Worm (Caenorhabditis elegans) whole organism, L4 larva: ENCODE measurements around the gene pch-2.

Source experiments
- F10B5.3 ChIP-seq: sonication (generic microtip); optimal IDR thresholded peaks from 2 replicates; lab custom pipeline; 2016; ENCODE audit warnings: mild to moderate bottlenecking, missing genetic modification characterization, missing compliant biosample characterization
- Y105C5A.15 ChIP-seq: fragments of 200-800 bp; sonication (Bioruptor generic); IDR thresholded peaks from 2 replicates; pipeline ENCODE4 v1.3.6; 2022; ENCODE audit warnings: missing genetic modification characterization, missing compliant biosample characterization
- Y48G9A.11 ChIP-seq: fragments of 200-800 bp; sonication (Bioruptor generic); IDR thresholded peaks from 2 replicates; pipeline ENCODE4 v1.3.6; 2022; ENCODE audit warnings: missing genetic modification reagents, missing genetic modification characterization, missing compliant biosample characterization
- Y5F2A.4 ChIP-seq: fragments of 200-800 bp; sonication (Bioruptor generic); optimal IDR thresholded peaks from 2 replicates; lab custom pipeline; 2018; ENCODE audit warnings: mild to moderate bottlenecking, missing genetic modification characterization, missing compliant biosample characterization
- ZK337.2 ChIP-seq: fragments of 200-800 bp; sonication (Bioruptor generic); IDR thresholded peaks from 2 replicates; pipeline ENCODE4 v1.3.6; 2022; ENCODE audit warnings: missing genetic modification reagents, missing genetic modification characterization, missing compliant biosample characterization
- attf-4 ChIP-seq: sonication (generic microtip); optimal IDR thresholded peaks from 3 replicates; lab custom pipeline; 2017; ENCODE audit warnings: missing biosample characterization, missing genetic modification characterization
- dmd-6 ChIP-seq: fragments of 200-800 bp; sonication (Bioruptor generic); IDR thresholded peaks from 2 replicates; pipeline ENCODE4 v1.3.6; 2022; ENCODE audit warnings: missing genetic modification reagents, missing genetic modification characterization, missing compliant biosample characterization
- dpl-1 ChIP-seq: fragments of 150-350 bp; optimal IDR thresholded peaks from 2 replicates; lab custom pipeline; 2014; ENCODE audit warnings: missing biosample characterization, missing genetic modification reagents, missing genetic modification characterization
- dve-1 ChIP-seq: sonication (generic microtip); optimal IDR thresholded peaks from 2 replicates; lab custom pipeline; 2017; ENCODE audit warnings: antibody characterized with exemption, mild to moderate bottlenecking, missing genetic modification characterization, missing compliant biosample characterization; ENCODE audit not compliant: insufficient read depth
- egl-43 ChIP-seq: fragments of 200-800 bp; sonication (Bioruptor generic); IDR thresholded peaks from 2 replicates; pipeline ENCODE4 v1.3.6; 2022; ENCODE audit warnings: missing genetic modification reagents, missing genetic modification characterization, missing compliant biosample characterization
- gei-8 ChIP-seq: fragments of 200-800 bp; sonication (Bioruptor generic); optimal IDR thresholded peaks from 2 replicates; lab custom pipeline; 2018; ENCODE audit warnings: mild to moderate bottlenecking, missing genetic modification characterization, missing compliant biosample characterization
- hmg-1.1 ChIP-seq: fragments of 200-800 bp; sonication (Bioruptor generic); IDR thresholded peaks from 2 replicates; pipeline ENCODE4 v1.3.6; 2022; ENCODE audit warnings: missing genetic modification reagents, missing genetic modification characterization, missing compliant biosample characterization
- lin-15B ChIP-seq: fragments of 150-350 bp; sonication (generic microtip); optimal IDR thresholded peaks from 3 replicates; lab custom pipeline; 2014; ENCODE audit warnings: missing biosample characterization, missing genetic modification characterization
- lin-29 ChIP-seq: fragments of 200-800 bp; sonication (Bioruptor generic); IDR thresholded peaks from 2 replicates; pipeline ENCODE4 v1.3.6; 2022; ENCODE audit warnings: missing genetic modification reagents, missing genetic modification characterization, missing compliant biosample characterization
- lin-39 ChIP-seq: fragments of 150-350 bp; optimal IDR thresholded peaks from 2 replicates; lab custom pipeline; 2014; ENCODE audit warnings: missing biosample characterization, missing genetic modification reagents, missing genetic modification characterization
- mdt-29 ChIP-seq: fragments of 200-800 bp; sonication (Bioruptor generic); IDR thresholded peaks from 2 replicates; pipeline ENCODE4 v1.3.6; 2022; ENCODE audit warnings: missing genetic modification reagents, missing genetic modification characterization, missing compliant biosample characterization
- mep-1 ChIP-seq: fragments of 150-350 bp; sonication (generic microtip); optimal IDR thresholded peaks from 3 replicates; lab custom pipeline; 2014; ENCODE audit warnings: missing biosample characterization, missing genetic modification characterization
- mxl-2 ChIP-seq: fragments of 200-800 bp; sonication (Bioruptor generic); conservative IDR thresholded peaks from 2 replicates; pipeline ENCODE4 v1.3.6; 2022; ENCODE audit warnings: missing genetic modification reagents, missing genetic modification characterization, missing compliant biosample characterization
- mxl-3 ChIP-seq: fragments of 200-800 bp; sonication (Bioruptor generic); optimal IDR thresholded peaks from 2 replicates; lab custom pipeline; 2018; ENCODE audit warnings: mild to moderate bottlenecking, missing genetic modification characterization, missing compliant biosample characterization
- nhr-11 ChIP-seq: fragments of 150-350 bp; optimal IDR thresholded peaks from 2 replicates; lab custom pipeline; 2014; ENCODE audit warnings: missing biosample characterization, missing genetic modification characterization
- nhr-25 ChIP-seq: sonication (generic microtip); optimal IDR thresholded peaks from 2 replicates; lab custom pipeline; 2017; ENCODE audit warnings: missing genetic modification characterization, mild to moderate bottlenecking, missing compliant biosample characterization, antibody characterized with exemption, moderate library complexity, borderline replicate concordance; ENCODE audit not compliant: insufficient read depth
- nhr-28 ChIP-seq: fragments of 150-350 bp; optimal IDR thresholded peaks from 2 replicates; lab custom pipeline; 2014; ENCODE audit warnings: missing biosample characterization, missing genetic modification characterization
- nhr-41 ChIP-seq: fragments of 200-800 bp; sonication (Bioruptor generic); IDR thresholded peaks from 2 replicates; pipeline ENCODE4 v1.3.6; 2022; ENCODE audit warnings: missing genetic modification reagents, missing genetic modification characterization, missing compliant biosample characterization
- nhr-77 ChIP-seq: fragments of 150-350 bp; optimal IDR thresholded peaks from 2 replicates; lab custom pipeline; 2014; ENCODE audit warnings: missing biosample characterization, missing genetic modification characterization
- sdz-12 ChIP-seq: fragments of 200-800 bp; sonication (Bioruptor generic); optimal IDR thresholded peaks from 2 replicates; lab custom pipeline; 2018; ENCODE audit warnings: mild to moderate bottlenecking, missing genetic modification characterization, missing compliant biosample characterization
- skn-1 ChIP-seq: fragments of 150-350 bp; optimal IDR thresholded peaks from 2 replicates; lab custom pipeline; 2014; ENCODE audit warnings: missing biosample characterization, missing genetic modification characterization
- spr-1 ChIP-seq: sonication (generic microtip); optimal IDR thresholded peaks from 2 replicates; lab custom pipeline; 2016; ENCODE audit warnings: mild to moderate bottlenecking, missing genetic modification characterization, missing compliant biosample characterization
- tra-1 ChIP-seq: fragments of 200-800 bp; sonication (Bioruptor generic); IDR thresholded peaks from 2 replicates; pipeline ENCODE4 v1.3.6; 2022; ENCODE audit warnings: missing genetic modification reagents, missing genetic modification characterization, missing compliant biosample characterization
- unc-39 ChIP-seq: sonication (generic microtip); optimal IDR thresholded peaks from 2 replicates; lab custom pipeline; 2017; ENCODE audit warnings: missing biosample characterization, missing genetic modification characterization
- unc-62 ChIP-seq, 3 experiments: fragments of 150-350 bp in 1 of 3; sonication (generic microtip); optimal IDR thresholded peaks in 2 of 3; peaks in 1 of 3; 1 replicate in 1 of 3; 2 replicates in 2 of 3; lab custom pipeline; 2014 to 2017; ENCODE audit warnings: missing biosample characterization in 3 of 3, missing genetic modification characterization in 3 of 3, missing genetic modification reagents in 3 of 3, missing genotype in 1 of 3
- zag-1 ChIP-seq: fragments of 150-350 bp; optimal IDR thresholded peaks from 2 replicates; lab custom pipeline; 2014; ENCODE audit warnings: missing biosample characterization, missing genetic modification characterization
- zfp-2 ChIP-seq: sonication (generic microtip); optimal IDR thresholded peaks from 2 replicates; lab custom pipeline; 2016; ENCODE audit warnings: mild to moderate bottlenecking, missing genetic modification characterization, missing compliant biosample characterization
- zfp-3 ChIP-seq: fragments of 200-800 bp; sonication (Bioruptor generic); conservative IDR thresholded peaks from 2 replicates; pipeline ENCODE4 v1.3.6; 2022; ENCODE audit warnings: missing genetic modification reagents, missing genetic modification characterization, missing compliant biosample characterization

pch-2 gene

ce11 chrII:8169283-8169682 is 11.1 kb downstream of the pch-2 start, which contains the start of gene T05C12.15:
Gene T05C12.15 (plus strand): TSS chrII:8169583.
- TF ChIP-seq spr-1 (tag; lab: Kevin White, UChicago) (no peak), F10B5.3 (tag; lab: Kevin White, UChicago) (no peak), lin-39 (no peak), Y105C5A.15 (GFP tag; lab: Robert Waterston, UW) (no peak), nhr-28 (no peak)
- TF ChIP-seq, all 104 proteins: peak for 0

- TF ChIP-seq egl-43 (GFP tag; lab: Robert Waterston, UW): no peak
- no peak for TF ChIP-seq mxl-3 (GFP tag; lab: Kevin White, UChicago)
- no peak for TF ChIP-seq gei-8 (GFP tag; lab: Kevin White, UChicago)
- TF ChIP-seq lin-15B (tag; lab: Kevin White, UChicago): no peak
Measured at ce11 chrII:8170374-8170773, 12.2 kb downstream of the pch-2 start, which contains the start of gene T05C12.11. Gene T05C12.11 (minus strand): TSS chrII:8170474.

ce11 chrII:8173449-8173848 is 15.3 kb downstream of the pch-2 start, which contains the start of the genes decr-1.3 and T05C12.1:
Gene decr-1.3 (minus strand): TSS chrII:8173549.
Gene T05C12.1 (plus strand): TSS chrII:8173680.
- TF ChIP-seq mdt-29 (GFP tag; lab: Robert Waterston, UW) (no peak), mep-1 (tag; lab: Kevin White, UChicago) (no peak), tra-1 (GFP tag; lab: Robert Waterston, UW) (no peak), unc-39 (no peak), hmg-1.1 (GFP tag; lab: Robert Waterston, UW) (no peak), Y48G9A.11 (GFP tag; lab: Robert Waterston, UW) (no peak), dve-1 (tag; lab: Kevin White, UChicago) (no peak), nhr-41 (no peak), zfp-3 (GFP tag; lab: Robert Waterston, UW) (no peak), Y5F2A.4 (GFP tag; lab: Kevin White, UChicago) (no peak)

DNA sequence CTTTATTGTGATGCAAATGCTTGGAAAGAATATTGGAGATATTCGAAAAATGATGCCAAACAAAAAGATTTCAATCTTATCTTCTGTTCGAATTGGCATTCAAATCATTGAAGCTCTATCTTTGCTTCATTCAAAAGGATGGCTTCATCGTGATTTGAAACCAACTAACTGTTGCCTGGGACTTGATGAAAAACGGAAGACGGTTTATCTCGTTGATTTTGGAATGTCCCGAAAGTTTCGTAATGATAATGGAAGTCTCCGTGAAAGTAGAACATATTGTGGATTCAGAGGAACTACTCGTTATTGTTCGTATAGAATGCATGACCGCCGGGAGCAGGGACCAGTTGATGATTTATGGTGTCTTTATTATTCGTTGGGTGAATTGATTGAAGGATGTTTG is 16.0 kb downstream of the pch-2 start:
- TF ChIP-seq sdz-12 (GFP tag; lab: Kevin White, UChicago) (no peak), nhr-77 (tag; lab: Kevin White, UChicago) (no peak), skn-1 (no peak), unc-62 (GFP tag; optimal IDR thresholded peaks at IDR 0.05 in 1 of 2; lab: Kevin White, UChicago) (peak in 1 of 2 experiments; percentile 91), unc-62 (tag; optimal IDR thresholded peaks at IDR 0.05; lab: Kevin White, UChicago) (no peak), attf-4 (tag; lab: Kevin White, UChicago) (no peak), nhr-28 (no peak)

ce11 chrII:8177095-8177494 is 18.9 kb downstream of the pch-2 start, which contains the start of gene acr-14:
Gene acr-14 (minus strand): TSS chrII:8177195.
- TF ChIP-seq dmd-6 (GFP tag; lab: Robert Waterston, UW) (no peak), attf-4 (tag; lab: Kevin White, UChicago) (no peak), zfp-2 (no peak), zag-1 (tag; lab: Kevin White, UChicago) (no peak), nhr-25 (no peak), nhr-11 (tag; lab: Kevin White, UChicago) (no peak), mxl-2 (GFP tag; lab: Robert Waterston, UW) (no peak), lin-29 (GFP tag; lab: Robert Waterston, UW) (no peak), nhr-77 (tag; lab: Kevin White, UChicago) (no peak)

DNA sequence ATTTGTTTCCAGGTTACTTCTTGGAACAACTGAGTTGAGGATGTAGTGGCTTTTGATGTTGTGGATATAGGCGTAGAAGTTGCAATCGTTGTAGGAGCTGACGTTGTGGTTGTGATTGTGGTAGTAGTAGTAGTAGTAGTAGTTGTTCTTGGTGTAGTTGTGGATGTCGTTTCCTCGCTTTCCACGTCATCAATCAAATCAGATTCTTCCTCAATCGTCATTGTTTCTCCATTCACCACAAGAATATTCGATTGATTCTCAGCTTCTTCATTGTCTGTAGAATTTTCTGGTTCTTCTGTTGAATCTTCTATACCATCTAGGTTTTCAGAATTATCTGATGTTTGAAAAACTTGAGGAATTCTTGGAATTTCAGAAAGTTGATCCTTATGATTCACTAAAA is 20.5 kb downstream of the pch-2 start:
- TF ChIP-seq dpl-1 (GFP tag; lab: Kevin White, UChicago): no peak
- peak in 1 of 2 experiments; percentile 91 for TF ChIP-seq unc-62 (GFP tag; optimal IDR thresholded peaks at IDR 0.05 in 1 of 2; lab: Kevin White, UChicago)
- TF ChIP-seq unc-62 (tag; optimal IDR thresholded peaks at IDR 0.05; lab: Kevin White, UChicago): no peak
- no peak for TF ChIP-seq ZK337.2 (GFP tag; lab: Robert Waterston, UW)
